Fruit fly (Drosophila melanogaster) whole organism, embryonic: ENCODE measurements around the gene CG32075.

Experiments
- Atf-2 ChIP-seq: fragments of 200-800 bp; sonication (Bioruptor generic); optimal IDR thresholded peaks from 2 replicates; lab custom pipeline; 2016; ENCODE audit warnings: missing biosample characterization, missing genetic modification characterization
- CG1024 ChIP-seq: fragments of 200-800 bp; sonication (Bioruptor generic); IDR thresholded peaks from 2 replicates; pipeline ENCODE4 v1.3.6; 2022; ENCODE audit warnings: missing biosample characterization, missing genetic modification characterization
- CG12219 ChIP-seq: fragments of 200-800 bp; sonication (Bioruptor generic); optimal IDR thresholded peaks from 3 replicates; lab custom pipeline; 2018; ENCODE audit warnings: missing biosample characterization, mild to moderate bottlenecking, missing genetic modification characterization
- CG14050 ChIP-seq: fragments of 200-800 bp; sonication (Bioruptor generic); IDR thresholded peaks from 3 replicates; pipeline ENCODE4 v1.3.6; 2022; ENCODE audit warnings: missing biosample characterization, missing genetic modification characterization
- CG15601 ChIP-seq: fragments of 200-800 bp; sonication (Bioruptor generic); optimal IDR thresholded peaks from 3 replicates; lab custom pipeline; 2019; ENCODE audit warnings: missing biosample characterization, mild to moderate bottlenecking, missing genetic modification characterization, moderate library complexity
- CG17359 ChIP-seq: fragments of 200-800 bp; sonication (Bioruptor generic); optimal IDR thresholded peaks from 3 replicates; lab custom pipeline; 2018; ENCODE audit warnings: missing biosample characterization, mild to moderate bottlenecking, missing genetic modification characterization, moderate library complexity
- CG2678 ChIP-seq: fragments of 200-800 bp; sonication (Bioruptor generic); optimal IDR thresholded peaks from 3 replicates; lab custom pipeline; 2019; ENCODE audit warnings: missing biosample characterization, mild to moderate bottlenecking, missing genetic modification characterization, moderate library complexity
- CG4820 ChIP-seq: fragments of 200-800 bp; sonication (Bioruptor generic); optimal IDR thresholded peaks from 3 replicates; lab custom pipeline; 2016; ENCODE audit warnings: missing biosample characterization, missing genetic modification characterization
- CG6765 ChIP-seq: fragments of 200-800 bp; sonication (Bioruptor generic); optimal IDR thresholded peaks from 3 replicates; lab custom pipeline; 2017; ENCODE audit warnings: missing biosample characterization, mild to moderate bottlenecking, missing genetic modification characterization
- CG8089 ChIP-seq: fragments of 200-800 bp; sonication (Bioruptor generic); optimal IDR thresholded peaks from 3 replicates; lab custom pipeline; 2016; ENCODE audit warnings: missing biosample characterization, missing genetic modification characterization
- CHES-1-like ChIP-seq: fragments of 200-800 bp; sonication (Bioruptor generic); optimal IDR thresholded peaks from 2 replicates; lab custom pipeline; 2016; ENCODE audit warnings: missing biosample characterization, missing genetic modification characterization
- Camta ChIP-seq: fragments of 200-800 bp; sonication (Bioruptor generic); optimal IDR thresholded peaks from 2 replicates; lab custom pipeline; 2016; ENCODE audit warnings: missing biosample characterization, missing genetic modification characterization
- CoRest ChIP-seq: fragments of 200-800 bp; sonication (Bioruptor generic); optimal IDR thresholded peaks from 3 replicates; lab custom pipeline; 2018; ENCODE audit warnings: missing biosample characterization, mild to moderate bottlenecking, missing genetic modification characterization, moderate library complexity
- D ChIP-seq, 2 experiments: fragments of 200-800 bp in 1 of 2; fragments of >200 bp in 1 of 2; sonication (Bioruptor generic) in 1 of 2; optimal IDR thresholded peaks; 2 replicates in 1 of 2; 3 replicates in 1 of 2; lab custom pipeline; 2017; ENCODE audit warnings: mild to moderate bottlenecking in 1 of 2, missing biosample characterization in 1 of 2, missing genetic modification characterization in 1 of 2, missing genetic modification reagents in 1 of 2
- Fer2 ChIP-seq: fragments of 200-800 bp; sonication (Bioruptor generic); optimal IDR thresholded peaks from 2 replicates; lab custom pipeline; 2018; ENCODE audit warnings: missing biosample characterization, mild to moderate bottlenecking, missing genetic modification characterization, moderate library complexity
- Gsc ChIP-seq: fragments of 200-800 bp; sonication (Bioruptor generic); IDR thresholded peaks from 2 replicates; pipeline ENCODE4 v1.3.6; 2022; ENCODE audit warnings: missing biosample characterization, missing genetic modification characterization
- H15 ChIP-seq: fragments of 200-800 bp; sonication (Bioruptor generic); IDR thresholded peaks from 3 replicates; pipeline ENCODE4 v1.3.6; 2022; ENCODE audit warnings: missing biosample characterization, missing genetic modification characterization
- HLH4C ChIP-seq: fragments of 200-800 bp; sonication (Bioruptor generic); IDR thresholded peaks from 3 replicates; pipeline ENCODE4 v1.3.6; 2022; ENCODE audit warnings: missing biosample characterization, missing genetic modification characterization; ENCODE audit not compliant: partially characterized antibody
- Hand ChIP-seq: fragments of 200-800 bp; sonication (Bioruptor generic); optimal IDR thresholded peaks from 2 replicates; lab custom pipeline; 2017; ENCODE audit warnings: mild to moderate bottlenecking, missing biosample characterization, missing genetic modification reagents, missing genetic modification characterization
- HmgD ChIP-seq: fragments of 200-800 bp; sonication (Bioruptor generic); optimal IDR thresholded peaks from 3 replicates; lab custom pipeline; 2016; ENCODE audit warnings: missing biosample characterization, missing genetic modification characterization
- Hr78 ChIP-seq, 2 experiments: fragments of 200-800 bp in 1 of 2; fragments of >200 bp in 1 of 2; sonication (Bioruptor generic) in 1 of 2; optimal IDR thresholded peaks; 2 replicates each; lab custom pipeline; 2017 to 2019; ENCODE audit warnings: missing biosample characterization in 2 of 2, missing genetic modification characterization in 2 of 2, mild to moderate bottlenecking in 1 of 2, moderate library complexity in 1 of 2
- Hsf ChIP-seq: fragments of 200-800 bp; sonication (Bioruptor generic); optimal IDR thresholded peaks from 3 replicates; lab custom pipeline; 2016; ENCODE audit warnings: missing biosample characterization, missing genetic modification characterization
- Max ChIP-seq: fragments of 200-800 bp; sonication (Bioruptor generic); optimal IDR thresholded peaks from 2 replicates; lab custom pipeline; 2016; ENCODE audit warnings: missing biosample characterization, mild to moderate bottlenecking, missing genetic modification characterization
- NC2α ChIP-seq: fragments of 200-800 bp; sonication (Bioruptor generic); optimal IDR thresholded peaks from 2 replicates; lab custom pipeline; 2016; ENCODE audit warnings: missing biosample characterization, missing genetic modification characterization
- NK7.1 ChIP-seq: fragments of 200-800 bp; sonication (Bioruptor generic); optimal IDR thresholded peaks from 3 replicates; lab custom pipeline; 2016; ENCODE audit warnings: missing biosample characterization, missing genetic modification characterization
- Opbp ChIP-seq: fragments of 200-800 bp; sonication (Bioruptor generic); IDR thresholded peaks from 3 replicates; pipeline ENCODE4 v1.3.6; 2022; ENCODE audit warnings: missing biosample characterization, missing genetic modification characterization; ENCODE audit not compliant: partially characterized antibody
- PHDP ChIP-seq: fragments of 200-800 bp; sonication (Bioruptor generic); optimal IDR thresholded peaks from 3 replicates; lab custom pipeline; 2018; ENCODE audit warnings: missing biosample characterization, mild to moderate bottlenecking, missing genetic modification characterization, moderate library complexity
- Six4 ChIP-seq: fragments of 200-800 bp; sonication (Bioruptor generic); optimal IDR thresholded peaks from 2 replicates; lab custom pipeline; 2016; ENCODE audit warnings: missing biosample characterization, missing genetic modification characterization
- Stat92E ChIP-seq, 3 experiments: fragments of >200 bp in 2 of 3; fragments of 200-800 bp in 1 of 3; sonication (Bioruptor generic) in 1 of 3; optimal IDR thresholded peaks; 2 replicates each; lab custom pipeline; 2017 to 2019; ENCODE audit warnings: missing biosample characterization in 3 of 3, missing genetic modification characterization in 3 of 3, mild to moderate bottlenecking in 1 of 3, moderate library complexity in 1 of 3
- Tbp ChIP-seq: fragments of >200 bp; optimal IDR thresholded peaks from 2 replicates; lab custom pipeline; 2018; ENCODE audit warnings: missing biosample characterization, missing genetic modification characterization
- aop ChIP-seq: fragments of 200-800 bp; sonication (Bioruptor generic); IDR thresholded peaks from 2 replicates; pipeline ENCODE4 v1.3.6; 2022; ENCODE audit warnings: missing biosample characterization, missing genetic modification characterization
- btn ChIP-seq: fragments of 200-800 bp; sonication (Bioruptor generic); optimal IDR thresholded peaks from 2 replicates; lab custom pipeline; 2016; ENCODE audit warnings: missing biosample characterization, missing genetic modification characterization
- croc ChIP-seq: fragments of 200-800 bp; sonication (Bioruptor generic); conservative IDR thresholded peaks from 3 replicates; pipeline ENCODE4 v1.3.6; 2022; ENCODE audit warnings: missing biosample characterization, missing genetic modification characterization
- cwo ChIP-seq: fragments of 200-800 bp; sonication (Bioruptor generic); optimal IDR thresholded peaks from 3 replicates; lab custom pipeline; 2017; ENCODE audit warnings: missing biosample characterization, missing genetic modification characterization, mild to moderate bottlenecking, moderate library complexity, missing genetic modification reagents
- da ChIP-seq: fragments of 200-800 bp; sonication (Bioruptor generic); optimal IDR thresholded peaks from 2 replicates; lab custom pipeline; 2016; ENCODE audit warnings: missing biosample characterization, missing genetic modification characterization
- ems ChIP-seq: fragments of 200-800 bp; sonication (Bioruptor generic); optimal IDR thresholded peaks from 3 replicates; lab custom pipeline; 2016; ENCODE audit warnings: missing biosample characterization, missing genetic modification characterization
- fd96Cb ChIP-seq: fragments of 200-800 bp; sonication (Bioruptor generic); optimal IDR thresholded peaks from 2 replicates; lab custom pipeline; 2018; ENCODE audit warnings: missing biosample characterization, mild to moderate bottlenecking, missing genetic modification characterization, moderate library complexity
- gsb-n ChIP-seq: fragments of 200-800 bp; sonication (Bioruptor generic); optimal IDR thresholded peaks from 3 replicates; lab custom pipeline; 2018; ENCODE audit warnings: missing biosample characterization, mild to moderate bottlenecking, missing genetic modification characterization
- insv ChIP-seq, 2 experiments: fragments of 200-800 bp; sonication (Bioruptor generic); optimal IDR thresholded peaks; 3 replicates each; lab custom pipeline; 2016 to 2018; ENCODE audit warnings: missing biosample characterization in 2 of 2, missing genetic modification characterization in 2 of 2
- kah ChIP-seq: fragments of 200-800 bp; sonication (Bioruptor generic); optimal IDR thresholded peaks from 2 replicates; lab custom pipeline; 2018; ENCODE audit warnings: missing biosample characterization, mild to moderate bottlenecking, missing genetic modification characterization
- nerfin-2 ChIP-seq: fragments of 200-800 bp; sonication (Bioruptor generic); IDR thresholded peaks from 2 replicates; pipeline ENCODE4 v1.3.6; 2022; ENCODE audit warnings: missing biosample characterization, missing genetic modification characterization; ENCODE audit not compliant: partially characterized antibody
- oc ChIP-seq: fragments of 200-800 bp; sonication (Bioruptor generic); optimal IDR thresholded peaks from 2 replicates; lab custom pipeline; 2018; ENCODE audit warnings: missing biosample characterization, mild to moderate bottlenecking, missing genetic modification characterization, moderate library complexity
- pb ChIP-seq: fragments of 200-800 bp; sonication (Bioruptor generic); optimal IDR thresholded peaks from 3 replicates; lab custom pipeline; 2016; ENCODE audit warnings: missing biosample characterization, missing genetic modification characterization
- pros ChIP-seq: fragments of 200-800 bp; sonication (Bioruptor generic); optimal IDR thresholded peaks from 3 replicates; lab custom pipeline; 2019; ENCODE audit warnings: missing biosample characterization, mild to moderate bottlenecking, missing genetic modification characterization, moderate library complexity
- sens ChIP-seq: fragments of 200-800 bp; sonication (Bioruptor generic); peaks from one replicate; lab custom pipeline; 2016; ENCODE audit warnings: missing biosample characterization, missing genetic modification characterization
- tgo ChIP-seq: fragments of 200-800 bp; sonication (Bioruptor generic); IDR thresholded peaks from 3 replicates; pipeline ENCODE4 v1.3.6; 2022; ENCODE audit warnings: missing biosample characterization, missing genetic modification characterization
- tup ChIP-seq: fragments of 200-800 bp; sonication (Bioruptor generic); optimal IDR thresholded peaks from 2 replicates; lab custom pipeline; 2016; ENCODE audit warnings: missing biosample characterization, mild to moderate bottlenecking, missing genetic modification characterization, moderate library complexity
- wor ChIP-seq: fragments of 200-800 bp; sonication (Bioruptor generic); IDR thresholded peaks from 2 replicates; pipeline ENCODE4 v1.3.6; 2022; ENCODE audit warnings: missing biosample characterization, missing genetic modification characterization
- yki ChIP-seq: fragments of >200 bp; optimal IDR thresholded peaks from 3 replicates; lab custom pipeline; 2018

The CG32075 gene

DNA sequence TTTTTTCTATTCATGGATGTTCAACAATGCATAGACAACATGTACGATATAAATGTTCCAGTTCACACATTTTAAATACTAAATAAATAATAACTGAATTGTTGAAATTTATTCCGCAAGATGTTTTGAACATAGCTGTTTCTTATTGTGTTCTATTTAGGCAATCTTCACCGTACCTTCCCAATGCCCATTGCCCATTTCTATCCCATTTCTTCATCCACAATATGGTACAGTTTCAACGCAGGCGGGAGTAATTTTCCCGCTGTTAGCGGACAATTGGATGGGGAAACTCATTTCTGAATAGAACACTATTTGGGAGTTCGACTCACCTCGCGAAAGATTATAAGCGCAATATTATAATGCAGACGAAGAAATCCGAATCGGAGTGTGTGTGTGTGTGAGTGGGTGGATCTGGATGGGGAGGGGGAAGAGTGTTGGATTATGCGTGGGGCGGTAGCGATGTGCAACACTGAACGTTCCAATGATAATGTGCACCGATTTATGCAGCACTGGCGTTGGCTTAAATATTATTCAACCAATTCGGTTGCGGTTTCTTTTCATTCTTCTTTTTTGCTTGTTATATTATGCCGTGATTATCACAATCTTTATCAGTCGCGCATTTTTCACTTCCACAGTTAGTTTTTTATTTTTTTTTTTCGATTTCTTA lies 27.3 kb upstream of the CG32075 start (continued):
- TF ChIP-seq kah (GFP tag; lab: Kevin White, UChicago), result no peak
- TF ChIP-seq fd96Cb (tag; lab: Kevin White, UChicago), result no peak
- no peak for TF ChIP-seq CG2678 (tag; lab: Kevin White, UChicago)
- TF ChIP-seq ems, result peak; percentile 41
- peak in 1 of 2 experiments; percentile 33 for TF ChIP-seq insv (GFP tag; optimal IDR thresholded peaks at IDR 0.05; lab: Kevin White, UChicago)
- TF ChIP-seq Tbp (GFP tag; lab: Kevin White, UChicago), result no peak
- peak; percentile 30 for TF ChIP-seq CG17359 (tag; lab: Kevin White, UChicago)
- no peak for TF ChIP-seq Hr78 (GFP tag; optimal IDR thresholded peaks at IDR 0.05; lab: Kevin White, UChicago)
- no peak for TF ChIP-seq nerfin-2 (GFP tag; lab: Robert Waterston, UW)
- TF ChIP-seq cwo (GFP tag; lab: Kevin White, UChicago), result peak; percentile 54
- no peak for TF ChIP-seq pros (GFP tag; lab: Kevin White, UChicago)
- TF ChIP-seq aop, result no peak
- TF ChIP-seq gsb-n (tag; lab: Kevin White, UChicago), result peak; percentile 19
- peak; percentile 34; the same call in 2 of the 3 replicates for TF ChIP-seq tgo
- peak; percentile 45 for TF ChIP-seq btn (GFP tag; lab: Kevin White, UChicago)
- no peak for TF ChIP-seq CG6765 (GFP tag; lab: Kevin White, UChicago)
- peak; percentile 39 for TF ChIP-seq CG4820 (GFP tag; lab: Kevin White, UChicago)
- peak; percentile 63 for TF ChIP-seq CHES-1-like (GFP tag; lab: Kevin White, UChicago)
- TF ChIP-seq CG1024 (GFP tag; lab: Robert Waterston, UW), result no peak
- no peak for TF ChIP-seq HLH4C (GFP tag; lab: Robert Waterston, UW)
- TF ChIP-seq Max, result peak; percentile 7
- peak; percentile 30 for TF ChIP-seq Hand (GFP tag; lab: Kevin White, UChicago)
- TF ChIP-seq CG15601, result peak; percentile 19
- peak; percentile 34 for TF ChIP-seq Atf-2
- no peak for TF ChIP-seq NC2α (GFP tag; lab: Kevin White, UChicago)
- peak; percentile 20 for TF ChIP-seq pb (GFP tag; lab: Kevin White, UChicago)
- TF ChIP-seq croc (GFP tag; lab: Robert Waterston, UW), result no peak
- TF ChIP-seq HmgD (GFP tag; lab: Kevin White, UChicago), result no peak
- no peak for TF ChIP-seq yki (lab: Kevin White, UChicago)
- TF ChIP-seq Camta (GFP tag; lab: Kevin White, UChicago), result peak; percentile 38
- TF ChIP-seq da (GFP tag; lab: Kevin White, UChicago), result no peak
- TF ChIP-seq Fer2 (tag; lab: Kevin White, UChicago), result no peak
- no peak for TF ChIP-seq NK7.1 (GFP tag; lab: Kevin White, UChicago)
- peak; percentile 28 for TF ChIP-seq Six4 (GFP tag; lab: Kevin White, UChicago)
- TF ChIP-seq tup (GFP tag; lab: Kevin White, UChicago), result no peak
- TF ChIP-seq wor (GFP tag; lab: Robert Waterston, UW), result no peak
- no peak for TF ChIP-seq CoRest
- TF ChIP-seq CG14050 (GFP tag; lab: Robert Waterston, UW), result no peak
- peak; percentile 62 for TF ChIP-seq oc (tag; lab: Kevin White, UChicago)
- TF ChIP-seq Opbp, result peak; percentile 42; the same call in 1 of the 3 replicates
- TF ChIP-seq CG12219 (GFP tag; lab: Kevin White, UChicago), result no peak
- TF ChIP-seq Gsc, result no peak
- peak; percentile 34 for TF ChIP-seq CG8089
- TF ChIP-seq Stat92E (GFP tag; optimal IDR thresholded peaks at IDR 0.05; lab: Kevin White, UChicago), result no peak
- TF ChIP-seq sens (GFP tag; lab: Kevin White, UChicago), result peak; percentile 6
- peak; percentile 37; the same call in 2 of the 3 replicates for TF ChIP-seq H15 (GFP tag; lab: Robert Waterston, UW)
- no peak for TF ChIP-seq D (optimal IDR thresholded peaks at IDR 0.05; lab: Kevin White, UChicago)
- TF ChIP-seq D (GFP tag; optimal IDR thresholded peaks at IDR 0.05; lab: Kevin White, UChicago), result peak; percentile 5
- no peak for TF ChIP-seq PHDP (tag; lab: Kevin White, UChicago)
- TF ChIP-seq Hsf (GFP tag; lab: Kevin White, UChicago), result peak; percentile 57
